Worm (Caenorhabditis elegans): ENCODE results near the gene D1044.7.

DNA sequence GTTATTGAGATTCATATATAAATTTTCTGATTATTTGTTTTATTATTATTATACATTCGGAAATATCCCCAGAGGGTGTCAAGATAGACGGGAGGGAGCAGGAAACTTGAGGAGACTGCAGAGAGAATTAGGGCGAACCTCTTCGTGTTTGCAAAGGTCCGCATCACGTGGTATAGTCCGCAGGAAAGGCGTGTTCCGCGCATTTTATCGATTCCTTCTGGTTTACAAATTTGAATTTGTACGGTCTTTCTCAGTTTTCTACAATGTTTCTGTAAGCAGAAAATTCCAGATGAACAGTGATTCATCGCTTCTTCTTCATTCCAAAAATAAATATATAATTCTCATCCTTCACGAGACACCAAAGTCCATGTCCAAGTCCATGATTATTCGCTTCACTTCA is 8.6 kb downstream of the D1044.7 start:
- TF ChIP-seq ama-1 (optimal IDR thresholded peaks at IDR 0.05) (no peak), scrt-1 (GFP tag; IDR thresholded peaks at IDR 0.05) (no peak), pes-1 (GFP tag; IDR thresholded peaks at IDR 0.05) (no peak)
